Fruit fly (Drosophila melanogaster): Measurements from ENCODE around the gene Prosbeta4R1.

- no peak for TF ChIP-seq fd96Ca (GFP tag; IDR thresholded peaks at IDR 0.05)
- no peak for TF ChIP-seq Snoo (tag; optimal IDR thresholded peaks at IDR 0.05)
- no peak for TF ChIP-seq Ets98B (GFP tag; IDR thresholded peaks at IDR 0.05)
- no peak for TF ChIP-seq CG34367 (tag; optimal IDR thresholded peaks at IDR 0.05)
Observed at dm6 chr2L:2619887-2620286, 33.0 kb upstream of the Prosbeta4R1 start, which contains the start of gene CG43403.

All from whole organism, pupa.